Worm (Caenorhabditis elegans) whole organism, L2 larva: Measurements from ENCODE around the gene srz-64.

ENCODE experiments used
- C34F6.9 ChIP-seq: fragments of 150-350 bp; optimal IDR thresholded peaks from 2 replicates; lab custom pipeline; 2014; ENCODE audit warnings: missing biosample characterization, missing genetic modification characterization
- F13H6.1 ChIP-seq: sonication (generic microtip); optimal IDR thresholded peaks from 2 replicates; lab custom pipeline; 2016; ENCODE audit warnings: missing genetic modification characterization, missing compliant biosample characterization
- R02D3.7 ChIP-seq: fragments of 150-350 bp; optimal IDR thresholded peaks from 2 replicates; lab custom pipeline; 2014; ENCODE audit warnings: missing biosample characterization, missing genetic modification characterization
- Y55F3AM.14 ChIP-seq: fragments of 200-800 bp; sonication (Bioruptor generic); optimal IDR thresholded peaks from 2 replicates; lab custom pipeline; 2018; ENCODE audit warnings: mild to moderate bottlenecking, missing genetic modification characterization, missing compliant biosample characterization
- ZK546.5 ChIP-seq: sonication (generic microtip); optimal IDR thresholded peaks from 2 replicates; lab custom pipeline; 2017; ENCODE audit warnings: missing biosample characterization, missing genetic modification characterization
- alr-1 ChIP-seq: fragments of 150-350 bp; optimal IDR thresholded peaks from 2 replicates; lab custom pipeline; 2014; ENCODE audit warnings: missing biosample characterization, missing genetic modification characterization
- aly-2 ChIP-seq: fragments of 150-350 bp; optimal IDR thresholded peaks from 2 replicates; lab custom pipeline; 2014; ENCODE audit warnings: missing biosample characterization, missing genetic modification characterization
- ama-1 ChIP-seq: fragments of 150-350 bp; optimal IDR thresholded peaks from 2 replicates; lab custom pipeline; 2018; ENCODE audit warnings: inconsistent platforms
- ceh-16 ChIP-seq: fragments of 150-350 bp; optimal IDR thresholded peaks from 2 replicates; lab custom pipeline; 2014; ENCODE audit warnings: missing biosample characterization, missing genetic modification characterization
- ceh-82 ChIP-seq: fragments of 150-350 bp; optimal IDR thresholded peaks from 2 replicates; lab custom pipeline; 2014; ENCODE audit warnings: missing biosample characterization, missing genetic modification characterization
- crh-2 ChIP-seq: sonication (generic microtip); optimal IDR thresholded peaks from 2 replicates; lab custom pipeline; 2017; ENCODE audit warnings: missing biosample characterization, missing genetic modification characterization
- dmd-4 ChIP-seq: sonication (generic microtip); optimal IDR thresholded peaks from 2 replicates; lab custom pipeline; 2017; ENCODE audit warnings: missing biosample characterization, missing genetic modification characterization
- egl-27 ChIP-seq: sonication (generic microtip); optimal IDR thresholded peaks from 3 replicates; lab custom pipeline; 2017; ENCODE audit warnings: missing biosample characterization, missing genetic modification reagents, missing genetic modification characterization
- elt-3 ChIP-seq: sonication (generic microtip); optimal IDR thresholded peaks from 2 replicates; lab custom pipeline; 2017; ENCODE audit warnings: missing biosample characterization, missing genetic modification characterization
- lin-13 ChIP-seq: fragments of 150-350 bp; optimal IDR thresholded peaks from 2 replicates; lab custom pipeline; 2014; ENCODE audit warnings: missing biosample characterization, missing genetic modification reagents, missing genetic modification characterization
- lin-39 ChIP-seq: fragments of 150-350 bp; optimal IDR thresholded peaks from 2 replicates; lab custom pipeline; 2014; ENCODE audit warnings: missing biosample characterization, missing genetic modification reagents, missing genetic modification characterization
- lsy-2 ChIP-seq, 2 experiments: fragments of 150-350 bp in 1 of 2; sonication (generic microtip) in 1 of 2; optimal IDR thresholded peaks; 2 replicates each; lab custom pipeline; 2014 to 2017; ENCODE audit warnings: missing biosample characterization in 2 of 2, missing genetic modification characterization in 2 of 2
- mbf-1 ChIP-seq: sonication (generic microtip); optimal IDR thresholded peaks from 2 replicates; lab custom pipeline; 2017; ENCODE audit warnings: missing biosample characterization, missing genetic modification characterization
- nhr-10 ChIP-seq: sonication (generic microtip); optimal IDR thresholded peaks from 2 replicates; lab custom pipeline; 2017; ENCODE audit warnings: missing biosample characterization, missing genetic modification characterization
- nhr-11 ChIP-seq: fragments of 150-350 bp; optimal IDR thresholded peaks from 2 replicates; lab custom pipeline; 2014; ENCODE audit warnings: missing biosample characterization, missing genetic modification characterization
- nhr-12 ChIP-seq: fragments of 150-350 bp; optimal IDR thresholded peaks from 2 replicates; lab custom pipeline; 2014; ENCODE audit warnings: missing biosample characterization, missing genetic modification characterization
- nhr-129 ChIP-seq: fragments of 150-350 bp; optimal IDR thresholded peaks from 2 replicates; lab custom pipeline; 2014; ENCODE audit warnings: missing biosample characterization, missing genetic modification characterization
- nhr-21 ChIP-seq: fragments of 150-350 bp; optimal IDR thresholded peaks from 2 replicates; lab custom pipeline; 2014; ENCODE audit warnings: missing biosample characterization, missing genetic modification characterization
- nhr-23 ChIP-seq: fragments of 150-350 bp; optimal IDR thresholded peaks from 2 replicates; lab custom pipeline; 2014; ENCODE audit warnings: missing biosample characterization, missing genetic modification reagents, missing genetic modification characterization
- nhr-237 ChIP-seq: fragments of 150-350 bp; optimal IDR thresholded peaks from 2 replicates; lab custom pipeline; 2014; ENCODE audit warnings: missing biosample characterization, missing genetic modification characterization
- nhr-25 ChIP-seq: fragments of 150-350 bp; sonication (generic microtip); optimal IDR thresholded peaks from 3 replicates; lab custom pipeline; 2014; ENCODE audit warnings: missing biosample characterization, missing genetic modification characterization
- nhr-6 ChIP-seq: fragments of 150-350 bp; optimal IDR thresholded peaks from 2 replicates; lab custom pipeline; 2014; ENCODE audit warnings: missing biosample characterization, missing genetic modification characterization
- nhr-77 ChIP-seq: fragments of 150-350 bp; optimal IDR thresholded peaks from 2 replicates; lab custom pipeline; 2014; ENCODE audit warnings: missing biosample characterization, missing genetic modification characterization
- sem-4 ChIP-seq: fragments of 150-350 bp; optimal IDR thresholded peaks from 2 replicates; lab custom pipeline; 2014; ENCODE audit warnings: missing biosample characterization, missing genetic modification reagents, missing genetic modification characterization
- skn-1 ChIP-seq: sonication (generic microtip); optimal IDR thresholded peaks from 2 replicates; lab custom pipeline; 2017; ENCODE audit warnings: missing biosample characterization, missing genetic modification characterization
- sma-9 ChIP-seq, 2 experiments: fragments of 150-350 bp in 1 of 2; sonication (generic microtip) in 1 of 2; optimal IDR thresholded peaks; 2 replicates each; lab custom pipeline; 2014 to 2016; ENCODE audit warnings: missing genetic modification characterization in 2 of 2, mild to moderate bottlenecking in 1 of 2, missing biosample characterization in 1 of 2, missing compliant biosample characterization in 1 of 2, missing genetic modification reagents in 1 of 2, moderate library complexity in 1 of 2
- unc-39 ChIP-seq: fragments of 150-350 bp; optimal IDR thresholded peaks from 2 replicates; lab custom pipeline; 2014; ENCODE audit warnings: missing biosample characterization, missing genetic modification characterization
- unc-55 ChIP-seq: fragments of 150-350 bp; sonication (generic microtip); optimal IDR thresholded peaks from 3 replicates; lab custom pipeline; 2014; ENCODE audit warnings: missing biosample characterization, missing genetic modification reagents, missing genetic modification characterization
- unc-62 ChIP-seq: fragments of 150-350 bp; optimal IDR thresholded peaks from 2 replicates; lab custom pipeline; 2014; ENCODE audit warnings: missing biosample characterization, missing genetic modification reagents, missing genetic modification characterization
- zag-1 ChIP-seq: fragments of 150-350 bp; optimal IDR thresholded peaks from 2 replicates; lab custom pipeline; 2014; ENCODE audit warnings: missing biosample characterization, missing genetic modification characterization
- ztf-4 ChIP-seq: fragments of 150-350 bp; optimal IDR thresholded peaks from 2 replicates; lab custom pipeline; 2014; ENCODE audit warnings: missing biosample characterization, missing genetic modification characterization

The srz-64 gene

DNA sequence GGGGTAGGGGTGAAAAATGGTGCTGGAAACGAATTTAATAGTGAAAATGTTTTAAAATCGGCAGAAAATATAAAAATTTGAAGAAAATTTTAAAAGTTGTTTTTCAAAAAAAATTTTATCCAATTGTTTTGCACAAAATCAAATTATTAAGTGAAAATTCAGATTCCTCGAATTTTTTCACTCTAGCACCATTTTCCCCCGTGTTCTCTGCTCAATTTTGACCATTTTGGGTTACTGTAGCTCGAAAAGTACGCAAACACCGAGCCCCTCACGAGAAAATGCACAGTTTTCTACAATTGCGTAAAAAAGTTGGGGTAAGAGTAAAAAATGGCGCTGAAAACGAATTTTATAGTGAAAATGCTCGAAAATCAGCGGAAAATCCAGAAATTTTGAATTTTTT is 36.8 kb upstream of the srz-64 start:
- TF ChIP-seq nhr-129 (tag; lab: Kevin White, UChicago) (no peak), egl-27 (tag; lab: Kevin White, UChicago) (no peak), ama-1 (lab: Kevin White, UChicago) (no peak), F13H6.1 (tag; lab: Kevin White, UChicago) (no peak), crh-2 (no peak), nhr-10 (tag; lab: Kevin White, UChicago) (no peak), aly-2 (tag; lab: Kevin White, UChicago) (no peak), lin-13 (GFP tag; lab: Kevin White, UChicago) (no peak), mbf-1 (tag; lab: Kevin White, UChicago) (no peak), lsy-2 (tag; optimal IDR thresholded peaks at IDR 0.05; lab: Kevin White, UChicago) (no peak), nhr-237 (tag; lab: Kevin White, UChicago) (no peak), lin-39 (no peak), nhr-6 (tag; lab: Kevin White, UChicago) (no peak), zag-1 (tag; lab: Kevin White, UChicago) (no peak), sma-9 (GFP tag; optimal IDR thresholded peaks at IDR 0.05; lab: Kevin White, UChicago) (no peak), sma-9 (tag; optimal IDR thresholded peaks at IDR 0.05; lab: Kevin White, UChicago) (no peak), ceh-16 (no peak), ZK546.5 (tag; lab: Kevin White, UChicago) (no peak), unc-55 (GFP tag; lab: Kevin White, UChicago) (no peak), unc-62 (GFP tag; lab: Kevin White, UChicago) (no peak), nhr-77 (tag; lab: Kevin White, UChicago) (no peak)

DNA sequence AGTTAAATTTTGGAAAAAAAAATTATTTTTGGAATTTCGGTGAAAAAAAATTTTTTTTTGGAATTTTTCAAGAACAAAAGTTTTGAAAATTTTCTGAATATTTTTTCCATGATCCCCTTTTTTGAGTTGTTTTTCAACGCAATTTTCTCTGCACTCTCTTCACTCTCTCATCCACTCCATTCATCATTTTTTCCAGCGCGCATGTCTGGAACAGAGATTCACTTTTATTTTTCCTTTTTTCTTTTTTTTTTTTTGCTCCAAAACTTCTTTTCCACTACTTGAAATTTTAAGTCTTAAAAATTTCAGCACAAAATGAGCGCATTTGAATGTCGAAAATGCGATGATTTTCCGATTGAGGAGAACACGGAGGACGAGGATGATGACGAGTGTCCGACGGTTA is 33.6 kb upstream of the srz-64 start, which contains the start of gene jip-1:
Gene jip-1, plus strand, starts transcription at position 301 of the 400 bp plus-strand sequence.
- TF ChIP-seq nhr-23 (tag; lab: Kevin White, UChicago): no peak
- no peak for TF ChIP-seq unc-39 (tag; lab: Kevin White, UChicago)
- TF ChIP-seq nhr-21: no peak
- TF ChIP-seq skn-1 (tag; lab: Kevin White, UChicago): no peak
- TF ChIP-seq nhr-12: no peak
- no peak for TF ChIP-seq C34F6.9
- no peak for TF ChIP-seq nhr-10 (tag; lab: Kevin White, UChicago)
- TF ChIP-seq lin-39: no peak
- TF ChIP-seq ceh-82 (tag; lab: Kevin White, UChicago): no peak
- no peak for TF ChIP-seq lsy-2 (tag; optimal IDR thresholded peaks at IDR 0.05; lab: Kevin White, UChicago)
- TF ChIP-seq crh-2: no peak
- TF ChIP-seq ceh-16: no peak
- no peak for TF ChIP-seq R02D3.7 (tag; lab: Kevin White, UChicago)
- no peak for TF ChIP-seq nhr-25 (tag; lab: Kevin White, UChicago)
- no peak for TF ChIP-seq ama-1 (lab: Kevin White, UChicago)
- no peak for TF ChIP-seq elt-3 (tag; lab: Kevin White, UChicago)
- TF ChIP-seq nhr-6 (tag; lab: Kevin White, UChicago): no peak
- TF ChIP-seq nhr-77 (tag; lab: Kevin White, UChicago): no peak
- TF ChIP-seq sem-4 (tag; lab: Kevin White, UChicago): no peak

ce11 chrII:1325604-1326003 is 32.5 kb upstream of the srz-64 start:
- TF ChIP-seq Y55F3AM.14 (GFP tag; lab: Kevin White, UChicago) (no peak), crh-2 (no peak), nhr-77 (tag; lab: Kevin White, UChicago) (no peak), ztf-4 (tag; lab: Kevin White, UChicago) (no peak), aly-2 (tag; lab: Kevin White, UChicago) (no peak), lsy-2 (tag; optimal IDR thresholded peaks at IDR 0.05; lab: Kevin White, UChicago) (no peak), egl-27 (tag; lab: Kevin White, UChicago) (no peak), nhr-12 (no peak), ceh-16 (no peak), alr-1 (tag; lab: Kevin White, UChicago) (no peak), nhr-11 (no peak), ama-1 (lab: Kevin White, UChicago) (no peak), F13H6.1 (tag; lab: Kevin White, UChicago) (no peak), dmd-4 (no peak)

ce11 chrII:1324017-1324416 is 31.0 kb upstream of the srz-64 start:
- TF ChIP-seq crh-2 (peak; percentile 43), sem-4 (tag; lab: Kevin White, UChicago) (peak; percentile 27), Y55F3AM.14 (GFP tag; lab: Kevin White, UChicago) (no peak)
